Worm (Caenorhabditis elegans) whole organism, L4 larva: ENCODE results near the gene B0252.5.
A peak's percentile ranks its signal among the peaks of the same experiment; 100 is the strongest.

ENCODE experiments used
- D1046.2 ChIP-seq: fragments of 200-800 bp; sonication (Bioruptor generic); IDR thresholded peaks from 2 replicates; pipeline ENCODE4 v1.3.6; 2022; ENCODE audit warnings: missing genetic modification characterization, missing compliant biosample characterization
- F10B5.3 ChIP-seq: sonication (generic microtip); optimal IDR thresholded peaks from 2 replicates; lab custom pipeline; 2016; ENCODE audit warnings: mild to moderate bottlenecking, missing genetic modification characterization, missing compliant biosample characterization
- F26F4.8 ChIP-seq: fragments of 200-800 bp; sonication (Bioruptor generic); conservative IDR thresholded peaks from 2 replicates; pipeline ENCODE4 v1.3.6; 2022; ENCODE audit warnings: missing genetic modification characterization, missing compliant biosample characterization
- F49E8.2 ChIP-seq: sonication (generic microtip); optimal IDR thresholded peaks from 2 replicates; lab custom pipeline; 2016; ENCODE audit warnings: missing compliant biosample characterization, mild to moderate bottlenecking, missing genetic modification characterization, borderline replicate concordance
- Y105C5A.15 ChIP-seq: fragments of 200-800 bp; sonication (Bioruptor generic); IDR thresholded peaks from 2 replicates; pipeline ENCODE4 v1.3.6; 2022; ENCODE audit warnings: missing genetic modification characterization, missing compliant biosample characterization
- ZK337.2 ChIP-seq: fragments of 200-800 bp; sonication (Bioruptor generic); IDR thresholded peaks from 2 replicates; pipeline ENCODE4 v1.3.6; 2022; ENCODE audit warnings: missing genetic modification reagents, missing genetic modification characterization, missing compliant biosample characterization
- aha-1 ChIP-seq: fragments of 150-350 bp; peaks from one replicate; lab custom pipeline; 2014; ENCODE audit warnings: missing biosample characterization, missing genetic modification characterization
- aly-2 ChIP-seq: sonication (generic microtip); optimal IDR thresholded peaks from 2 replicates; lab custom pipeline; 2018; ENCODE audit warnings: missing biosample characterization, missing genetic modification characterization
- ama-1 ChIP-seq: fragments of 150-350 bp; optimal IDR thresholded peaks from 2 replicates; lab custom pipeline; 2014; ENCODE audit warnings: inconsistent platforms, mixed read lengths
- ctbp-1 ChIP-seq: fragments of 200-800 bp; sonication (Bioruptor generic); IDR thresholded peaks from 2 replicates; pipeline ENCODE4 v1.3.6; 2022; ENCODE audit warnings: missing genetic modification reagents, missing genetic modification characterization, missing compliant biosample characterization
- dmd-6 ChIP-seq: fragments of 200-800 bp; sonication (Bioruptor generic); IDR thresholded peaks from 2 replicates; pipeline ENCODE4 v1.3.6; 2022; ENCODE audit warnings: missing genetic modification reagents, missing genetic modification characterization, missing compliant biosample characterization
- dpl-1 ChIP-seq: fragments of 150-350 bp; optimal IDR thresholded peaks from 2 replicates; lab custom pipeline; 2014; ENCODE audit warnings: missing biosample characterization, missing genetic modification reagents, missing genetic modification characterization
- dve-1 ChIP-seq: sonication (generic microtip); optimal IDR thresholded peaks from 2 replicates; lab custom pipeline; 2017; ENCODE audit warnings: antibody characterized with exemption, mild to moderate bottlenecking, missing genetic modification characterization, missing compliant biosample characterization; ENCODE audit not compliant: insufficient read depth
- egl-27 ChIP-seq: sonication (generic microtip); optimal IDR thresholded peaks from 3 replicates; lab custom pipeline; 2017; ENCODE audit warnings: missing biosample characterization, missing genetic modification reagents, missing genetic modification characterization
- fos-1 ChIP-seq: fragments of 150-350 bp; optimal IDR thresholded peaks from 2 replicates; lab custom pipeline; 2014; ENCODE audit warnings: missing biosample characterization, missing genetic modification characterization
- gei-8 ChIP-seq: fragments of 200-800 bp; sonication (Bioruptor generic); optimal IDR thresholded peaks from 2 replicates; lab custom pipeline; 2018; ENCODE audit warnings: mild to moderate bottlenecking, missing genetic modification characterization, missing compliant biosample characterization
- hif-1 ChIP-seq, 2 experiments: sonication (generic microtip); optimal IDR thresholded peaks; 2 replicates each; lab custom pipeline; 2016 to 2017; ENCODE audit warnings: missing compliant biosample characterization in 2 of 2, missing genetic modification characterization in 2 of 2, missing genetic modification reagents in 2 of 2, missing genotype in 2 of 2, mild to moderate bottlenecking in 1 of 2
- hlh-30 ChIP-seq: sonication (generic microtip); optimal IDR thresholded peaks from 2 replicates; lab custom pipeline; 2017; ENCODE audit warnings: antibody characterized with exemption, mild to moderate bottlenecking, missing genetic modification characterization, missing compliant biosample characterization; ENCODE audit not compliant: insufficient read depth
- hmg-1.1 ChIP-seq: fragments of 200-800 bp; sonication (Bioruptor generic); IDR thresholded peaks from 2 replicates; pipeline ENCODE4 v1.3.6; 2022; ENCODE audit warnings: missing genetic modification reagents, missing genetic modification characterization, missing compliant biosample characterization
- lin-1 ChIP-seq: fragments of 200-800 bp; sonication (Bioruptor generic); IDR thresholded peaks from 2 replicates; pipeline ENCODE4 v1.3.6; 2022; ENCODE audit warnings: missing genetic modification reagents, missing genetic modification characterization, missing compliant biosample characterization
- lin-15B ChIP-seq: fragments of 150-350 bp; sonication (generic microtip); optimal IDR thresholded peaks from 3 replicates; lab custom pipeline; 2014; ENCODE audit warnings: missing biosample characterization, missing genetic modification characterization
- lin-29 ChIP-seq: fragments of 200-800 bp; sonication (Bioruptor generic); IDR thresholded peaks from 2 replicates; pipeline ENCODE4 v1.3.6; 2022; ENCODE audit warnings: missing genetic modification reagents, missing genetic modification characterization, missing compliant biosample characterization
- lsy-2 ChIP-seq, 2 experiments: fragments of 150-350 bp in 1 of 2; sonication (generic microtip) in 1 of 2; optimal IDR thresholded peaks; 2 replicates each; lab custom pipeline; 2014 to 2017; ENCODE audit warnings: missing biosample characterization in 2 of 2, missing genetic modification characterization in 2 of 2
- madf-9 ChIP-seq: fragments of 200-800 bp; sonication (Bioruptor generic); conservative IDR thresholded peaks from 2 replicates; pipeline ENCODE4 v1.3.6; 2022; ENCODE audit warnings: missing genetic modification reagents, missing genetic modification characterization, missing compliant biosample characterization
- mdl-1 ChIP-seq, 2 experiments: fragments of 150-350 bp in 1 of 2; sonication (generic microtip) in 1 of 2; optimal IDR thresholded peaks; 2 replicates each; lab custom pipeline; 2014 to 2017; ENCODE audit warnings: missing biosample characterization in 2 of 2, missing genetic modification characterization in 2 of 2
- mdt-29 ChIP-seq: fragments of 200-800 bp; sonication (Bioruptor generic); IDR thresholded peaks from 2 replicates; pipeline ENCODE4 v1.3.6; 2022; ENCODE audit warnings: missing genetic modification reagents, missing genetic modification characterization, missing compliant biosample characterization
- mep-1 ChIP-seq: fragments of 150-350 bp; sonication (generic microtip); optimal IDR thresholded peaks from 3 replicates; lab custom pipeline; 2014; ENCODE audit warnings: missing biosample characterization, missing genetic modification characterization
- mxl-3 ChIP-seq: fragments of 200-800 bp; sonication (Bioruptor generic); optimal IDR thresholded peaks from 2 replicates; lab custom pipeline; 2018; ENCODE audit warnings: mild to moderate bottlenecking, missing genetic modification characterization, missing compliant biosample characterization
- nhr-111 ChIP-seq: fragments of 200-800 bp; sonication (Bioruptor generic); optimal IDR thresholded peaks from 2 replicates; lab custom pipeline; 2018; ENCODE audit warnings: mild to moderate bottlenecking, missing genetic modification characterization, missing compliant biosample characterization
- nhr-28 ChIP-seq: fragments of 150-350 bp; optimal IDR thresholded peaks from 2 replicates; lab custom pipeline; 2014; ENCODE audit warnings: missing biosample characterization, missing genetic modification characterization
- nhr-6 ChIP-seq: fragments of 150-350 bp; optimal IDR thresholded peaks from 2 replicates; lab custom pipeline; 2014; ENCODE audit warnings: missing biosample characterization, missing genetic modification characterization
- nhr-77 ChIP-seq: fragments of 150-350 bp; optimal IDR thresholded peaks from 2 replicates; lab custom pipeline; 2014; ENCODE audit warnings: missing biosample characterization, missing genetic modification characterization
- php-3 ChIP-seq: fragments of 200-800 bp; sonication (Bioruptor generic); IDR thresholded peaks from 2 replicates; pipeline ENCODE4 v1.3.6; 2022; ENCODE audit warnings: missing genetic modification reagents, missing genetic modification characterization, missing compliant biosample characterization
- rbr-2 ChIP-seq: sonication (generic microtip); optimal IDR thresholded peaks from 2 replicates; lab custom pipeline; 2016; ENCODE audit warnings: missing genotype, missing genetic modification characterization, missing compliant biosample characterization
- snpc-4 ChIP-seq: fragments of 150-350 bp; optimal IDR thresholded peaks from 2 replicates; lab custom pipeline; 2014; ENCODE audit warnings: missing biosample characterization, missing genetic modification characterization
- spr-3 ChIP-seq: fragments of 200-800 bp; sonication (Bioruptor generic); optimal IDR thresholded peaks from 2 replicates; lab custom pipeline; 2018; ENCODE audit warnings: mild to moderate bottlenecking, missing genetic modification characterization, missing compliant biosample characterization
- tag-97 ChIP-seq: fragments of 200-800 bp; sonication (Bioruptor generic); IDR thresholded peaks from 2 replicates; pipeline ENCODE4 v1.3.6; 2022; ENCODE audit warnings: missing genetic modification characterization, missing compliant biosample characterization
- tra-1 ChIP-seq: fragments of 200-800 bp; sonication (Bioruptor generic); IDR thresholded peaks from 2 replicates; pipeline ENCODE4 v1.3.6; 2022; ENCODE audit warnings: missing genetic modification reagents, missing genetic modification characterization, missing compliant biosample characterization
- unc-130 ChIP-seq: sonication (generic microtip); optimal IDR thresholded peaks from 2 replicates; lab custom pipeline; 2016; ENCODE audit warnings: missing genetic modification reagents, missing genetic modification characterization, missing compliant biosample characterization
- unc-39 ChIP-seq: sonication (generic microtip); optimal IDR thresholded peaks from 2 replicates; lab custom pipeline; 2017; ENCODE audit warnings: missing biosample characterization, missing genetic modification characterization
- unc-62 ChIP-seq, 3 experiments: fragments of 150-350 bp in 1 of 3; sonication (generic microtip); optimal IDR thresholded peaks in 2 of 3; peaks in 1 of 3; 1 replicate in 1 of 3; 2 replicates in 2 of 3; lab custom pipeline; 2014 to 2017; ENCODE audit warnings: missing biosample characterization in 3 of 3, missing genetic modification characterization in 3 of 3, missing genetic modification reagents in 3 of 3, missing genotype in 1 of 3
- vab-7 ChIP-seq: fragments of 200-800 bp; sonication (Bioruptor generic); IDR thresholded peaks from 2 replicates; pipeline ENCODE4 v1.3.6; 2022; ENCODE audit warnings: missing genetic modification reagents, missing genetic modification characterization, missing compliant biosample characterization
- zip-11 ChIP-seq: fragments of 200-800 bp; sonication (Bioruptor generic); IDR thresholded peaks from 2 replicates; pipeline ENCODE4 v1.3.6; 2022; ENCODE audit warnings: missing genetic modification characterization, missing compliant biosample characterization
- ztf-7 ChIP-seq: fragments of 150-350 bp; optimal IDR thresholded peaks from 2 replicates; lab custom pipeline; 2014; ENCODE audit warnings: missing biosample characterization, missing genetic modification characterization

Gene B0252.5

ce11 chrII:6928416-6928815 lies 9.7 kb upstream of the B0252.5 start, which contains the start of gene flcn-1 (continued):
- TF ChIP-seq vab-7 (GFP tag; lab: Robert Waterston, UW) (no peak), D1046.2 (GFP tag; lab: Robert Waterston, UW) (no peak), egl-27 (no peak), ama-1 (lab: Kevin White, UChicago) (no peak), unc-39 (tag; lab: Kevin White, UChicago) (no peak), aly-2 (no peak), rbr-2 (peak; percentile 16), aha-1 (no peak), mdl-1 (tag; optimal IDR thresholded peaks at IDR 0.05; lab: Kevin White, UChicago) (peak in 1 of 2 experiments; percentile 34), nhr-6 (tag; lab: Kevin White, UChicago) (no peak), hlh-30 (tag; lab: Kevin White, UChicago) (peak; percentile 96), php-3 (GFP tag; lab: Robert Waterston, UW) (no peak), F10B5.3 (tag; lab: Kevin White, UChicago) (no peak), lin-29 (no peak), lsy-2 (tag; optimal IDR thresholded peaks at IDR 0.05; lab: Kevin White, UChicago) (peak in 1 of 2 experiments; percentile 70), lin-15B (tag; lab: Kevin White, UChicago) (no peak), lin-1 (GFP tag; lab: Robert Waterston, UW) (0 out of 2 replicates have a peak, but pooled peaks have one; percentile 13), spr-3 (no peak), nhr-111 (GFP tag; lab: Kevin White, UChicago) (no peak), F26F4.8 (no peak), gei-8 (GFP tag; lab: Kevin White, UChicago) (no peak), dve-1 (tag; lab: Kevin White, UChicago) (peak; percentile 56), hif-1 (tag; optimal IDR thresholded peaks at IDR 0.05; lab: Kevin White, UChicago) (no peak), fos-1 (tag; lab: Kevin White, UChicago) (no peak), dpl-1 (no peak), ctbp-1 (GFP tag; lab: Robert Waterston, UW) (no peak), snpc-4 (tag; lab: Kevin White, UChicago) (no peak), tag-97 (GFP tag; lab: Robert Waterston, UW) (no peak), nhr-28 (tag; lab: Kevin White, UChicago) (peak; percentile 33), madf-9 (no peak), Y105C5A.15 (GFP tag; lab: Robert Waterston, UW) (no peak), unc-62 (GFP tag; optimal IDR thresholded peaks at IDR 0.05 in 1 of 2; lab: Kevin White, UChicago) (peak in 1 of 2 experiments; percentile 50), unc-62 (tag; optimal IDR thresholded peaks at IDR 0.05; lab: Kevin White, UChicago) (no peak), tra-1 (no peak), ZK337.2 (no peak), mdt-29 (GFP tag; lab: Robert Waterston, UW) (no peak), mxl-3 (GFP tag; lab: Kevin White, UChicago) (no peak), dmd-6 (GFP tag; lab: Robert Waterston, UW) (0 out of 2 replicates have a peak, but pooled peaks have one; percentile 28), F49E8.2 (tag; lab: Kevin White, UChicago) (no peak), ztf-7 (peak; percentile 51), mep-1 (tag; lab: Kevin White, UChicago) (peak; percentile 57), unc-130 (no peak), hmg-1.1 (GFP tag; lab: Robert Waterston, UW) (no peak), nhr-77 (tag; lab: Kevin White, UChicago) (no peak), zip-11 (GFP tag; lab: Robert Waterston, UW) (no peak)
